Fruit fly (Drosophila melanogaster) whole organism, embryonic: ENCODE measurements around the gene CAH7.
A peak's percentile ranks its signal among the peaks of the same experiment; 100 is the strongest.

Experiments used
- Bdp1 ChIP-seq: fragments of 200-800 bp; sonication (Bioruptor generic); optimal IDR thresholded peaks from 3 replicates; lab custom pipeline; 2016; ENCODE audit warnings: missing biosample characterization, missing genetic modification characterization
- Bgb ChIP-seq: fragments of 200-800 bp; sonication (Bioruptor generic); IDR thresholded peaks from 2 replicates; pipeline ENCODE4 v1.3.6; 2022; ENCODE audit warnings: missing biosample characterization, missing genetic modification characterization; ENCODE audit not compliant: partially characterized antibody
- CG10654 ChIP-seq: fragments of 200-800 bp; sonication (Bioruptor generic); optimal IDR thresholded peaks from 2 replicates; lab custom pipeline; 2016; ENCODE audit warnings: missing biosample characterization, missing genetic modification characterization
- CG11093 ChIP-seq: fragments of 200-800 bp; sonication (Bioruptor generic); IDR thresholded peaks from 3 replicates; pipeline ENCODE4 v1.3.6; 2022; ENCODE audit warnings: missing biosample characterization, missing genetic modification characterization
- CG11504 ChIP-seq: fragments of 200-800 bp; sonication (Bioruptor generic); optimal IDR thresholded peaks from 3 replicates; lab custom pipeline; 2019; ENCODE audit warnings: missing biosample characterization, mild to moderate bottlenecking, missing genetic modification characterization, moderate library complexity
- CG11695 ChIP-seq: fragments of 200-800 bp; sonication (Bioruptor generic); IDR thresholded peaks from 3 replicates; pipeline ENCODE4 v1.3.6; 2022; ENCODE audit warnings: missing biosample characterization, missing genetic modification characterization
- CG12299 ChIP-seq: fragments of 200-800 bp; sonication (Bioruptor generic); optimal IDR thresholded peaks from 2 replicates; lab custom pipeline; 2018; ENCODE audit warnings: missing biosample characterization, mild to moderate bottlenecking, missing genetic modification characterization
- CG12769 ChIP-seq: fragments of 200-800 bp; sonication (Bioruptor generic); optimal IDR thresholded peaks from 2 replicates; lab custom pipeline; 2019; ENCODE audit warnings: missing biosample characterization, mild to moderate bottlenecking, missing genetic modification characterization, moderate library complexity
- CG15601 ChIP-seq: fragments of 200-800 bp; sonication (Bioruptor generic); optimal IDR thresholded peaks from 3 replicates; lab custom pipeline; 2019; ENCODE audit warnings: missing biosample characterization, mild to moderate bottlenecking, missing genetic modification characterization, moderate library complexity
- CG1603 ChIP-seq: fragments of 200-800 bp; sonication (Bioruptor generic); optimal IDR thresholded peaks from 2 replicates; lab custom pipeline; 2019; ENCODE audit warnings: missing biosample characterization, mild to moderate bottlenecking, missing genetic modification characterization, moderate library complexity
- CG16813 ChIP-seq: fragments of 200-800 bp; sonication (Bioruptor generic); IDR thresholded peaks from 3 replicates; pipeline ENCODE4 v1.3.6; 2022; ENCODE audit warnings: missing biosample characterization, missing genetic modification characterization; ENCODE audit not compliant: partially characterized antibody
- CG17359 ChIP-seq: fragments of 200-800 bp; sonication (Bioruptor generic); optimal IDR thresholded peaks from 3 replicates; lab custom pipeline; 2018; ENCODE audit warnings: missing biosample characterization, mild to moderate bottlenecking, missing genetic modification characterization, moderate library complexity
- CG1832 ChIP-seq: fragments of 200-800 bp; sonication (Bioruptor generic); optimal IDR thresholded peaks from 2 replicates; lab custom pipeline; 2017; ENCODE audit warnings: missing biosample characterization, mild to moderate bottlenecking, missing genetic modification characterization, inconsistent platforms
- CG2712 ChIP-seq: fragments of 200-800 bp; optimal IDR thresholded peaks from 3 replicates; lab custom pipeline; 2019; ENCODE audit warnings: missing biosample characterization, mild to moderate bottlenecking, missing genetic modification characterization, moderate library complexity
- CG3163 ChIP-seq: fragments of 200-800 bp; sonication (Bioruptor generic); optimal IDR thresholded peaks from 3 replicates; lab custom pipeline; 2016; ENCODE audit warnings: missing biosample characterization, missing genetic modification characterization
- CG6683 ChIP-seq: fragments of 200-800 bp; sonication (Bioruptor generic); optimal IDR thresholded peaks from 2 replicates; lab custom pipeline; 2017; ENCODE audit warnings: missing biosample characterization, mild to moderate bottlenecking, missing genetic modification characterization, missing genetic modification reagents
- CG8765 ChIP-seq: fragments of 200-800 bp; sonication (Bioruptor generic); IDR thresholded peaks from 2 replicates; pipeline ENCODE4 v1.3.6; 2022; ENCODE audit warnings: missing biosample characterization, missing genetic modification characterization
- CTCF ChIP-seq: fragments of 200-800 bp; sonication (Bioruptor generic); optimal IDR thresholded peaks from 2 replicates; lab custom pipeline; 2017; ENCODE audit warnings: missing biosample characterization, mild to moderate bottlenecking, missing genetic modification characterization, moderate library complexity
- Dek ChIP-seq: fragments of 200-800 bp; sonication (Bioruptor generic); optimal IDR thresholded peaks from 3 replicates; lab custom pipeline; 2019; ENCODE audit warnings: missing biosample characterization, mild to moderate bottlenecking, missing genetic modification characterization, moderate library complexity
- Dip2 ChIP-seq: fragments of 200-800 bp; sonication (Bioruptor generic); IDR thresholded peaks from 2 replicates; pipeline ENCODE4 v1.3.6; 2022; ENCODE audit warnings: missing biosample characterization, missing genetic modification characterization
- Drgx ChIP-seq: fragments of 200-800 bp; sonication (Bioruptor generic); IDR thresholded peaks from 2 replicates; pipeline ENCODE4 v1.3.6; 2022; ENCODE audit warnings: missing biosample characterization, missing genetic modification characterization
- Fer3 ChIP-seq: fragments of 200-800 bp; sonication (Bioruptor generic); optimal IDR thresholded peaks from 2 replicates; lab custom pipeline; 2018; ENCODE audit warnings: missing biosample characterization, mild to moderate bottlenecking, missing genetic modification characterization, moderate library complexity
- GATAe ChIP-seq: fragments of 200-800 bp; sonication (Bioruptor generic); conservative IDR thresholded peaks from 2 replicates; pipeline ENCODE4 v1.3.6; 2022; ENCODE audit warnings: missing biosample characterization, missing genetic modification characterization
- HLH54F ChIP-seq: fragments of 200-800 bp; sonication (Bioruptor generic); optimal IDR thresholded peaks from 3 replicates; lab custom pipeline; 2016; ENCODE audit warnings: missing biosample characterization, missing genetic modification characterization
- Lim3 ChIP-seq: fragments of 200-800 bp; sonication (Bioruptor generic); IDR thresholded peaks from 2 replicates; pipeline ENCODE4 v1.3.6; 2022; ENCODE audit warnings: missing biosample characterization, missing genetic modification characterization
- Neu2 ChIP-seq: fragments of 200-800 bp; sonication (Bioruptor generic); optimal IDR thresholded peaks from 3 replicates; lab custom pipeline; 2016; ENCODE audit warnings: missing biosample characterization, missing genetic modification characterization, borderline replicate concordance
- Poxn ChIP-seq: fragments of 200-800 bp; sonication (Bioruptor generic); IDR thresholded peaks from 2 replicates; pipeline ENCODE4 v1.3.6; 2022; ENCODE audit warnings: missing biosample characterization, missing genetic modification characterization
- TFAM ChIP-seq: fragments of 200-800 bp; sonication (Bioruptor generic); optimal IDR thresholded peaks from 2 replicates; lab custom pipeline; 2017; ENCODE audit warnings: missing biosample characterization, missing genetic modification characterization, inconsistent platforms
- al ChIP-seq: fragments of 200-800 bp; sonication (Bioruptor generic); IDR thresholded peaks from 2 replicates; pipeline ENCODE4 v1.3.6; 2022; ENCODE audit warnings: missing biosample characterization, missing genetic modification characterization
- bcd ChIP-seq: fragments of 200-800 bp; sonication (Bioruptor generic); optimal IDR thresholded peaks from 2 replicates; lab custom pipeline; 2017; ENCODE audit warnings: missing biosample characterization, mild to moderate bottlenecking, missing genetic modification characterization
- chn ChIP-seq: fragments of 200-800 bp; sonication (Bioruptor generic); optimal IDR thresholded peaks from 2 replicates; lab custom pipeline; 2016; ENCODE audit warnings: missing biosample characterization, missing genetic modification characterization
- fd102C ChIP-seq: fragments of 200-800 bp; sonication (Bioruptor generic); optimal IDR thresholded peaks from 2 replicates; lab custom pipeline; 2018; ENCODE audit warnings: missing biosample characterization, mild to moderate bottlenecking, missing genetic modification characterization, moderate library complexity
- fd3F ChIP-seq: fragments of 200-800 bp; sonication (Bioruptor generic); optimal IDR thresholded peaks from 2 replicates; lab custom pipeline; 2018; ENCODE audit warnings: missing biosample characterization, mild to moderate bottlenecking, missing genetic modification characterization, moderate library complexity
- gcm2 ChIP-seq: fragments of 200-800 bp; sonication (Bioruptor generic); optimal IDR thresholded peaks from 2 replicates; lab custom pipeline; 2016; ENCODE audit warnings: missing biosample characterization, missing genetic modification characterization
- gem ChIP-seq: fragments of 200-800 bp; sonication (Bioruptor generic); optimal IDR thresholded peaks from 2 replicates; lab custom pipeline; 2019; ENCODE audit warnings: missing biosample characterization, mild to moderate bottlenecking, missing genetic modification characterization, moderate library complexity
- grau ChIP-seq: fragments of 200-800 bp; optimal IDR thresholded peaks from 3 replicates; lab custom pipeline; 2019; ENCODE audit warnings: missing biosample characterization, mild to moderate bottlenecking, missing genetic modification characterization, moderate library complexity
- gsb ChIP-seq: fragments of 200-800 bp; sonication (Bioruptor generic); IDR thresholded peaks from 2 replicates; pipeline ENCODE4 v1.3.6; 2022; ENCODE audit warnings: missing biosample characterization, missing genetic modification characterization
- h ChIP-seq: fragments of >200 bp; optimal IDR thresholded peaks from 2 replicates; lab custom pipeline; 2017
- inv ChIP-seq: fragments of 200-800 bp; sonication (Bioruptor generic); IDR thresholded peaks from 2 replicates; pipeline ENCODE4 v1.3.6; 2022; ENCODE audit warnings: missing biosample characterization, missing genetic modification characterization; ENCODE audit not compliant: partially characterized antibody
- lilli ChIP-seq: fragments of 200-800 bp; sonication (Bioruptor generic); optimal IDR thresholded peaks from 3 replicates; lab custom pipeline; 2016; ENCODE audit warnings: missing biosample characterization, missing genetic modification characterization
- nmo ChIP-seq: fragments of 200-800 bp; sonication (Bioruptor generic); optimal IDR thresholded peaks from 2 replicates; lab custom pipeline; 2018; ENCODE audit warnings: missing biosample characterization, mild to moderate bottlenecking, missing genetic modification characterization, moderate library complexity
- pan ChIP-seq, 4 experiments: fragments of >200 bp in 3 of 4; fragments of 200-800 bp in 1 of 4; sonication (Bioruptor generic) in 1 of 4; optimal IDR thresholded peaks in 3 of 4; IDR thresholded peaks in 1 of 4; 2 replicates each; pipeline versions ENCODE4 v1.3.6 to Lab custom; 2017 to 2022; ENCODE audit warnings: missing biosample characterization in 2 of 4, missing genetic modification characterization in 2 of 4, mixed read lengths in 1 of 4
- pnt ChIP-seq: fragments of 200-800 bp; sonication (Bioruptor generic); optimal IDR thresholded peaks from 3 replicates; lab custom pipeline; 2016; ENCODE audit warnings: missing biosample characterization, missing genetic modification characterization
- repo ChIP-seq: fragments of 200-800 bp; sonication (Bioruptor generic); optimal IDR thresholded peaks from 2 replicates; lab custom pipeline; 2016; ENCODE audit warnings: missing biosample characterization, missing genetic modification characterization
- sisA ChIP-seq: fragments of 200-800 bp; sonication (Bioruptor generic); IDR thresholded peaks from 2 replicates; pipeline ENCODE4 v1.3.6; 2022; ENCODE audit warnings: missing biosample characterization, missing genetic modification characterization
- slbo ChIP-seq: fragments of 200-800 bp; sonication (Bioruptor generic); IDR thresholded peaks from 2 replicates; pipeline ENCODE4 v1.3.6; 2022; ENCODE audit warnings: missing biosample characterization, missing genetic modification characterization
- slou ChIP-seq: fragments of 200-800 bp; sonication (Bioruptor generic); optimal IDR thresholded peaks from 3 replicates; lab custom pipeline; 2016; ENCODE audit warnings: missing biosample characterization, missing genetic modification characterization
- tap ChIP-seq: fragments of 200-800 bp; optimal IDR thresholded peaks from 3 replicates; lab custom pipeline; 2019; ENCODE audit warnings: missing biosample characterization, mild to moderate bottlenecking, missing genetic modification characterization, moderate library complexity
- vfl ChIP-seq: fragments of 200-800 bp; sonication (Bioruptor generic); optimal IDR thresholded peaks from 2 replicates; lab custom pipeline; 2016; ENCODE audit warnings: missing biosample characterization, missing genetic modification characterization
- vvl ChIP-seq: fragments of 200-800 bp; sonication (Bioruptor generic); IDR thresholded peaks from 2 replicates; pipeline ENCODE4 v1.3.6; 2022; ENCODE audit warnings: missing biosample characterization, missing genetic modification characterization
- z ChIP-seq: fragments of 200-800 bp; sonication (Bioruptor generic); IDR thresholded peaks from 3 replicates; pipeline ENCODE4 v1.3.6; 2022; ENCODE audit warnings: missing biosample characterization, missing genetic modification characterization

Gene CAH7

dm6 chr3R:10168483-10169064 is 56.5 kb downstream of the CAH7 start (continued):
- TF ChIP-seq CG12769 (tag; lab: Kevin White, UChicago) = peak; percentile 63
- no peak for TF ChIP-seq inv
- peak; percentile 35 for TF ChIP-seq nmo (GFP tag; lab: Kevin White, UChicago)
- peak; percentile 24 for TF ChIP-seq tap (tag; lab: Kevin White, UChicago)
- TF ChIP-seq vvl (GFP tag; lab: Robert Waterston, UW) = peak; percentile 46; the same call in 1 of the 2 replicates
- no peak for TF ChIP-seq fd102C (GFP tag; lab: Kevin White, UChicago)
- TF ChIP-seq chn (GFP tag; lab: Kevin White, UChicago) = no peak
- no peak for TF ChIP-seq repo
- TF ChIP-seq z (GFP tag; lab: Robert Waterston, UW) = no peak
- no peak for TF ChIP-seq pnt (GFP tag; lab: Kevin White, UChicago)
- TF ChIP-seq Bgb (GFP tag; lab: Robert Waterston, UW) = no peak
- no peak for TF ChIP-seq CG1832 (GFP tag; lab: Kevin White, UChicago)
- TF ChIP-seq h = no peak
- peak; percentile 22 for TF ChIP-seq HLH54F (GFP tag; lab: Kevin White, UChicago)
- no peak for TF ChIP-seq Poxn (GFP tag; lab: Robert Waterston, UW)
- TF ChIP-seq CG1603 (tag; lab: Kevin White, UChicago) = peak; percentile 68
- no peak for TF ChIP-seq Neu2
- no peak for TF ChIP-seq TFAM
- TF ChIP-seq Bdp1 = no peak
- peak; percentile 48 for TF ChIP-seq lilli
- TF ChIP-seq Lim3 = no peak
- TF ChIP-seq Fer3 (tag; lab: Kevin White, UChicago) = peak; percentile 37
- TF ChIP-seq sisA (GFP tag; lab: Robert Waterston, UW) = no peak
- TF ChIP-seq CTCF (GFP tag; lab: Kevin White, UChicago) = no peak
- no peak for TF ChIP-seq Dip2 (GFP tag; lab: Robert Waterston, UW)
- peak; percentile 52; the same call in 1 of the 3 replicates for TF ChIP-seq CG11695 (GFP tag; lab: Robert Waterston, UW)
- TF ChIP-seq gem (tag; lab: Kevin White, UChicago) = peak; percentile 62
- peak; percentile 3 for TF ChIP-seq gcm2 (GFP tag; lab: Kevin White, UChicago)
- no peak for TF ChIP-seq vfl (GFP tag; lab: Kevin White, UChicago)
- no peak for TF ChIP-seq slou (GFP tag; lab: Kevin White, UChicago)
- no peak for TF ChIP-seq CG8765 (GFP tag; lab: Robert Waterston, UW)
- TF ChIP-seq CG16813 = no peak
- TF ChIP-seq CG12299 (tag; lab: Kevin White, UChicago) = peak; percentile 32
- TF ChIP-seq CG3163 = no peak
- TF ChIP-seq GATAe (GFP tag; lab: Robert Waterston, UW) = no peak
- TF ChIP-seq CG10654 (GFP tag; lab: Kevin White, UChicago) = no peak
- no peak for TF ChIP-seq al (GFP tag; lab: Robert Waterston, UW)
- no peak for TF ChIP-seq CG11093 (GFP tag; lab: Robert Waterston, UW)
- peak; percentile 15 for TF ChIP-seq bcd
- TF ChIP-seq Dek (tag; lab: Kevin White, UChicago) = peak; percentile 12
- no peak for TF ChIP-seq CG2712
- TF ChIP-seq CG15601 (tag; lab: Kevin White, UChicago) = peak; percentile 61
- TF ChIP-seq grau (tag; lab: Kevin White, UChicago) = peak; percentile 44
- TF ChIP-seq gsb = no peak
- TF ChIP-seq CG11504 (tag; lab: Kevin White, UChicago) = no peak
- 0 out of 2 replicates have a peak, but pooled peaks have one; percentile 9 for TF ChIP-seq Drgx (GFP tag; lab: Robert Waterston, UW)
- peak; percentile 65 for TF ChIP-seq slbo (GFP tag; lab: Robert Waterston, UW)
- TF ChIP-seq fd3F (GFP tag; lab: Kevin White, UChicago) = peak; percentile 38
- TF ChIP-seq pan (optimal IDR thresholded peaks at IDR 0.05; lab: Kevin White, UChicago) = no peak
- peak in 1 of 2 experiments; percentile 35 for TF ChIP-seq pan (GFP tag; optimal IDR thresholded peaks at IDR 0.05 in 1 of 2, IDR thresholded peaks at IDR 0.05 in 1 of 2)
- no peak for TF ChIP-seq CG6683
- TF ChIP-seq CG17359 = peak; percentile 38
